Fruit fly (Drosophila melanogaster): ENCODE results near the gene Ddr.

Ddr gene

dm6 chr2L:6283376-6283775 lies 30.5 kb downstream of the Ddr start (continued):
- TF ChIP-seq CG2202 (tag; optimal IDR thresholded peaks at IDR 0.05) (peak; percentile 68), CG2129 (GFP tag; IDR thresholded peaks at IDR 0.05; ENCODE audit: partially characterized antibody) (no peak), Vsx1 (GFP tag; optimal IDR thresholded peaks at IDR 0.05) (peak; percentile 33), amos (GFP tag; IDR thresholded peaks at IDR 0.05; ENCODE audit: partially characterized antibody) (no peak), CG12769 (tag; optimal IDR thresholded peaks at IDR 0.05) (peak; percentile 12), Spps (tag; optimal IDR thresholded peaks at IDR 0.05) (peak; percentile 61), caup (GFP tag; optimal IDR thresholded peaks at IDR 0.05; ENCODE audit: severe bottlenecking) (peak; percentile 19), Scr (GFP tag; IDR thresholded peaks at IDR 0.05; ENCODE audit: partially characterized antibody) (no peak), CG12071 (GFP tag; optimal IDR thresholded peaks at IDR 0.05) (peak; percentile 56), Xrp1 (GFP tag; IDR thresholded peaks at IDR 0.05) (peak; percentile 38; the same call in 1 of the 2 replicates), nerfin-2 (GFP tag; IDR thresholded peaks at IDR 0.05; ENCODE audit: partially characterized antibody) (no peak), CG8924 (tag; optimal IDR thresholded peaks at IDR 0.05) (no peak), CG8478 (optimal IDR thresholded peaks at IDR 0.05) (no peak), toy (GFP tag; IDR thresholded peaks at IDR 0.05) (no peak), CG8388 (GFP tag; optimal IDR thresholded peaks at IDR 0.05) (peak; percentile 29), Hmr (GFP tag; optimal IDR thresholded peaks at IDR 0.05) (no peak), Lim3 (GFP tag; IDR thresholded peaks at IDR 0.05) (no peak), run (tag; optimal IDR thresholded peaks at IDR 0.05) (no peak), CG30020 (tag; optimal IDR thresholded peaks at IDR 0.05) (no peak), CG2116 (GFP tag; optimal IDR thresholded peaks at IDR 0.05) (peak; percentile 7), sr (GFP tag; IDR thresholded peaks at IDR 0.05) (no peak), CG7357 (GFP tag; IDR thresholded peaks at IDR 0.05) (0 out of 3 replicates have a peak, but pooled peaks have one; percentile 31), Stat92E (GFP tag; optimal IDR thresholded peaks at IDR 0.05) (no peak), da (GFP tag; optimal IDR thresholded peaks at IDR 0.05) (no peak), CG10209 (GFP tag; optimal IDR thresholded peaks at IDR 0.05) (peak; percentile 52), CG11723 (GFP tag; optimal IDR thresholded peaks at IDR 0.05) (peak; percentile 48), chif (GFP tag; optimal IDR thresholded peaks at IDR 0.05) (peak in 1 of 2 experiments; percentile 2), CG6175 (GFP tag; IDR thresholded peaks at IDR 0.05) (no peak), HHEX (GFP tag; optimal IDR thresholded peaks at IDR 0.05) (peak; percentile 49), CrebB (tag; optimal IDR thresholded peaks at IDR 0.05) (peak; percentile 33), Dfd (GFP tag; optimal IDR thresholded peaks at IDR 0.05) (no peak), dmrt11E (tag; optimal IDR thresholded peaks at IDR 0.05) (peak; percentile 51), corto (GFP tag; optimal IDR thresholded peaks at IDR 0.05) (no peak), Nf-YB (GFP tag; optimal IDR thresholded peaks at IDR 0.05) (peak; percentile 0), CG31388 (GFP tag; optimal IDR thresholded peaks at IDR 0.05) (no peak), Optix (GFP tag; IDR thresholded peaks at IDR 0.05) (no peak), CG11504 (tag; optimal IDR thresholded peaks at IDR 0.05) (peak; percentile 32), PHDP (tag; optimal IDR thresholded peaks at IDR 0.05) (peak; percentile 70), usp (GFP tag; optimal IDR thresholded peaks at IDR 0.05) (no peak), CG4617 (GFP tag; optimal IDR thresholded peaks at IDR 0.05; ENCODE audit: borderline replicate concordance) (no peak), CG9876 (GFP tag; optimal IDR thresholded peaks at IDR 0.05) (no peak), CG10274 (GFP tag; optimal IDR thresholded peaks at IDR 0.05) (no peak), Asciz (GFP tag; optimal IDR thresholded peaks at IDR 0.05) (peak; percentile 67), CG1233 (GFP tag; optimal IDR thresholded peaks at IDR 0.05) (peak; percentile 45), CG10366 (GFP tag; IDR thresholded peaks at IDR 0.05) (no peak), CG15696 (tag; optimal IDR thresholded peaks at IDR 0.05) (peak; percentile 56), CG6654 (GFP tag; optimal IDR thresholded peaks at IDR 0.05) (no peak), HLHmδ (GFP tag; optimal IDR thresholded peaks at IDR 0.05) (peak; percentile 44), hb (GFP tag; IDR thresholded peaks at IDR 0.05; ENCODE audit: partially characterized antibody) (no peak), ssp (GFP tag; IDR thresholded peaks at IDR 0.05) (0 out of 2 replicates have a peak, but pooled peaks have one; percentile 15)

Measured in whole organism, embryonic.